Worm (Caenorhabditis elegans): Measurements from ENCODE around the gene Y38E10A.24.

- TF ChIP-seq tra-4 (tag; optimal IDR thresholded peaks at IDR 0.05) = no peak
- TF ChIP-seq aly-1 (tag; optimal IDR thresholded peaks at IDR 0.05) = no peak
- no peak for TF ChIP-seq ets-7 (tag; optimal IDR thresholded peaks at IDR 0.05)
- TF ChIP-seq ama-1 (optimal IDR thresholded peaks at IDR 0.05) = no peak
- no peak for TF ChIP-seq scrt-1 (GFP tag; IDR thresholded peaks at IDR 0.05)
Observed at ce11 chrII:12673311-12673710, 5.5 kb upstream of the Y38E10A.24 start.
